Worm (Caenorhabditis elegans): ENCODE measurements around the gene dyf-13.

DNA sequence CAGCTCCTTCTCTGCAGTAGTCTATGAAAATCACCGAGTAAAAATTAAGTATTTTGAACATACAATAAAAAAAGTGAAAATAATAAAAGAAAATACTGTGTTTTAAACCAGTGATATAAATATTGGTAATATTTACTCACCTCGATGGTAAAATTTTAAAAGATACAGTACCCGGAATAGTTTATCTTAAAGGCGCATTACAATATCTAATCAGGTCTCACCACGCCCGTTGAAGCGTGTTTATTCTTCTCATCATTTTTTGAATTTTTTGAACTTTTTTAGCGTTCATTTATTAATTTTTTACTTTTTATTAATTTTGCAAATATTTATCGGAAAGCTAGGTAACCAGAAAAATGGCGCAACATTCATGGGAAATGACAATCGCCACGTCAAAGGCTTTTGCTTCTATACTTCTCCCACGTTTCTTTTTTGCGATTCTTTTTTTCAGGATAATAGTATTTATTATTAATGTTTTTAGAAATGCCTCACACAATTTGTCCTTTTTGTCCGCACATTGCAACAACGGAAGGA is 49.3 kb downstream of the dyf-13 start, which contains the start of gene F10E7.2:
- no peak for TF ChIP-seq skn-1 (tag; optimal IDR thresholded peaks at IDR 0.05)
- no peak for TF ChIP-seq nhr-237 (tag; optimal IDR thresholded peaks at IDR 0.05)
- TF ChIP-seq daf-12 (tag; optimal IDR thresholded peaks at IDR 0.05), result no peak
- no peak for TF ChIP-seq lir-3 (tag; optimal IDR thresholded peaks at IDR 0.05)
- peak; percentile 32 for TF ChIP-seq unc-130 (GFP tag; optimal IDR thresholded peaks at IDR 0.05)

All from whole organism, L4 larva.